Fruit fly (Drosophila melanogaster): ENCODE measurements around the gene Lsd-2.

dm6 chrX:15075485-15076037, 459 bp downstream of the Lsd-2 start:
- TF ChIP-seq CG7101 (tag; optimal IDR thresholded peaks at IDR 0.05) (no peak), kay (GFP tag; ENCODE audit: borderline replicate concordance) (no peak), tj (GFP tag; optimal IDR thresholded peaks at IDR 0.05) (peak; percentile 96), CG7045 (GFP tag; optimal IDR thresholded peaks at IDR 0.05) (no peak), CG5204 (GFP tag; optimal IDR thresholded peaks at IDR 0.05) (no peak), bab1 (GFP tag; optimal IDR thresholded peaks at IDR 0.05) (peak; percentile 69), Hr96 (GFP tag; optimal IDR thresholded peaks at IDR 0.05) (no peak), pad (GFP tag; optimal IDR thresholded peaks at IDR 0.05) (peak; percentile 89), CG1620 (GFP tag; optimal IDR thresholded peaks at IDR 0.05) (no peak), Crg-1 (GFP tag; optimal IDR thresholded peaks at IDR 0.05) (no peak), CG11617 (GFP tag; optimal IDR thresholded peaks at IDR 0.05) (no peak), toe (GFP tag; optimal IDR thresholded peaks at IDR 0.05) (no peak), Clk (GFP tag; optimal IDR thresholded peaks at IDR 0.05) (no peak), cnc (optimal IDR thresholded peaks at IDR 0.05) (no peak)
